Fruit fly (Drosophila melanogaster): ENCODE results near the gene Dhps.
A peak's percentile ranks its signal among the peaks of the same experiment; 100 is the strongest.
"Not testable (repeated sequence)": the region's sequence is repeated elsewhere in the genome, so short reads cannot be mapped to it uniquely, and the experiment has no call there.

Gene Dhps

DNA sequence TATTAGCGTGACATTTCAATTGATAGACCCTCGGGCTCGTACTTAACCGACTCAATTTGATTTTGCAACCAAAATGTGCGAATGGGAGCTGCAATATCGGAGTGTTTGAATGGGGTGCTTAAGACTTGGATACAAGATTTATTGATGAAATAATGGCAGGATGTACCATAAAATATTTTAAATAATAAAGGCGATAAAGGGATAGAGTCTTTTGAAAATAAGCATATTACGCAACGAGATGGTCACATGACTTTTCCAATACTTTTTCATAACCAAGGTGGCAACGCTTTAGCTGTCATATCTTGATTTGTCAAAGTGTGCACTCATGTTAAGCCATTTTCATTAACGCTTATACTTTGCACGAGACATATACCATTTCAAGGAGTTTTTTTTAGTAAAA lies 30.9 kb downstream of the Dhps start, which contains the start of gene eIF4E3:
TSS of gene eIF4E3 (plus strand) at position 301 of the 400 bp plus-strand sequence.
- TF ChIP-seq Eip78C (GFP tag) = no peak
- TF ChIP-seq dsx (GFP tag; optimal IDR thresholded peaks at IDR 0.05; ENCODE audit: poor library complexity, severe bottlenecking) = no peak
- TF ChIP-seq cyc (GFP tag; optimal IDR thresholded peaks at IDR 0.05) = no peak
- no peak for TF ChIP-seq CG1621 (tag; optimal IDR thresholded peaks at IDR 0.05)
- TF ChIP-seq ss (GFP tag; optimal IDR thresholded peaks at IDR 0.05) = no peak
- no peak for TF ChIP-seq Met (GFP tag; optimal IDR thresholded peaks at IDR 0.05)
- no peak for TF ChIP-seq dac (GFP tag; optimal IDR thresholded peaks at IDR 0.05)
- TF ChIP-seq CG8119 (GFP tag; IDR thresholded peaks at IDR 0.05) = no peak
- TF ChIP-seq CG3032 (tag; optimal IDR thresholded peaks at IDR 0.05) = no peak
- no peak for TF ChIP-seq Hr4 (GFP tag; optimal IDR thresholded peaks at IDR 0.05)
- TF ChIP-seq CG11294 (GFP tag; IDR thresholded peaks at IDR 0.05) = no peak
- TF ChIP-seq Lpt (GFP tag; optimal IDR thresholded peaks at IDR 0.05) = no peak
- TF ChIP-seq CG34406 (GFP tag; optimal IDR thresholded peaks at IDR 0.05) = no peak

DNA sequence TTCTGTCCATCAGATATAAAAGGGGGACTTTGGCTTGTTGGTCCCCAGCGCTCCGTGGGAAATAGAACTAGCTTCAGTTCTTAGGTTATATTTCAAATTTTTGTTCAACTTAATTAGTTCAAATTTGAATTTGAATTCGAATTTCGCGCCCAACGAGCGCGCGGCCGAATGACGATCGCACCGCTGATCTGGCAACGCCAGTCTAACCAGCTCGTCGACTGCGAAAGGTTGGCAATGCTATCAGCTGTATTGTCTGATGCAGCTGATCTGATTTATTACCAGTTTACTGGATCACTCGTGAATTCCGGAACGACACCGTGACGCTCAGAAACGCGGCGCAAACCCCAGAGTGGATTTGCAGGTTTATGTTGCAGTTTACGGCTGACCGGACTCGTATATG lies 40.3 kb downstream of the Dhps start, which contains the start of gene Dscam4:
TSS of gene Dscam4 (plus strand) at position 301 of the 400 bp plus-strand sequence.
- not testable (repeated sequence) for TF ChIP-seq esn (GFP tag; optimal IDR thresholded peaks at IDR 0.05); lz (GFP tag; optimal IDR thresholded peaks at IDR 0.05); CG8119 (GFP tag; IDR thresholded peaks at IDR 0.05)

DNA sequence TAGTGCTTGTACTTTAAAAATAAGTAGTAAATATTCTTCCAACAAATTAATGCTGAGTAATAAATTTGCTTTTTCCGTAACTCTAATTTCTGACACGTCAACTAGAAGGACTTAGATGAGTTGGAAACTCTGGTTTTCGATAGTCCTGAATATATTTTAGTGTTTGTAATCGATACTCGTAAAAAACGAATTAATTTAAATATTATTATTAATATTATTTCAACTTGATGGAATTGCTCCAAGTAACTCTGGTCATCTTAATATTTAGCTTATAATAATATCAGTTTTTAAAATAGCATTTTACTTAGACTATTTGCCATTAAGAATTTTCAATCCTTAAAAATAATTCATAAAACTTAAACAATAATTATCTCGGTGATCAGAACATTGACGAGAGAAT lies 42.5 kb downstream of the Dhps start, which contains the start of gene CG7213:
TSS of gene CG7213 (minus strand) at position 101 of the 400 bp plus-strand sequence.
- TF ChIP-seq CG10669 (GFP tag; optimal IDR thresholded peaks at IDR 0.05) (no peak), CG1621 (tag; optimal IDR thresholded peaks at IDR 0.05) (no peak), eg (GFP tag; IDR thresholded peaks at IDR 0.05) (no peak)

DNA sequence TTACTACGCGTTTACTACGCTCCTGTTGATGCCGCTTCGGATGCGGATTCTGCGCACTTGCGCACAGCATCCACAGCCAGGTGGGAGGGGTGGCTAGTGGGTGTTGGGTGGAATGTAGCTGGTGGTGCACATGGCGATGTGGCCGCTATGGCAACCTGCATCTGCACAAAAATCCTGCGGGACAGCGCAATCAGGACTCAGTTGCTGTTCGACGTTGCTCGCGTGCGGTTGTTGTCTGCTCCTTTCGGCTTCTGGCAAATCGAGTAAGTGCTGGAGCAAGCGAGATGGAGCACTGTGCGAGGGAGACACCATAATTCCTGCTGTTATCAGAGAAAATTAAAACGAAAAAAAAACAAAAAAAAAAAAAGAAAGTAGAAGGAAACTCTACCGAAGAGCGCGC lies 42.9 kb downstream of the Dhps start:
- TF ChIP-seq CG7368 (GFP tag; optimal IDR thresholded peaks at IDR 0.05) = peak; percentile 41
- TF ChIP-seq eg (GFP tag; IDR thresholded peaks at IDR 0.05) = peak; percentile 63; the same call in 1 of the 3 replicates
- peak; percentile 23 for TF ChIP-seq CG6808 (GFP tag; optimal IDR thresholded peaks at IDR 0.05)
- peak in 1 of 2 experiments; percentile 21 for TF ChIP-seq ss (GFP tag; optimal IDR thresholded peaks at IDR 0.05)
- TF ChIP-seq Eip78C (GFP tag) = peak; percentile 39
- peak; percentile 35; the same call in 1 of the 3 replicates for TF ChIP-seq CG6163 (GFP tag; IDR thresholded peaks at IDR 0.05)
- no peak for TF ChIP-seq CG10669 (GFP tag; optimal IDR thresholded peaks at IDR 0.05)
- TF ChIP-seq CG9139 (GFP tag; optimal IDR thresholded peaks at IDR 0.05) = no peak

Measured in whole organism, prepupa.